Worm (Caenorhabditis elegans) whole organism, late embryonic: ENCODE data around the gene msra-1.

ENCODE experiments used
- F13H6.1 ChIP-seq: sonication (generic microtip); optimal IDR thresholded peaks from 2 replicates; lab custom pipeline; 2016; ENCODE audit warnings: missing genetic modification characterization, missing compliant biosample characterization
- gmeb-2 ChIP-seq: sonication (generic microtip); optimal IDR thresholded peaks from 2 replicates; lab custom pipeline; 2016; ENCODE audit warnings: missing genetic modification characterization, inconsistent platforms, missing compliant biosample characterization
- mec-3 ChIP-seq: sonication (generic microtip); optimal IDR thresholded peaks from 2 replicates; lab custom pipeline; 2016; ENCODE audit warnings: borderline replicate concordance, missing genetic modification characterization, missing compliant biosample characterization
- nhr-11 ChIP-seq: fragments of 150-350 bp; optimal IDR thresholded peaks from 2 replicates; lab custom pipeline; 2014; ENCODE audit warnings: missing biosample characterization, missing genetic modification characterization
- pat-9 ChIP-seq: fragments of 200-800 bp; sonication (Bioruptor generic); optimal IDR thresholded peaks from 2 replicates; lab custom pipeline; 2018; ENCODE audit warnings: mild to moderate bottlenecking, missing genetic modification characterization, moderate library complexity, missing compliant biosample characterization

DNA sequence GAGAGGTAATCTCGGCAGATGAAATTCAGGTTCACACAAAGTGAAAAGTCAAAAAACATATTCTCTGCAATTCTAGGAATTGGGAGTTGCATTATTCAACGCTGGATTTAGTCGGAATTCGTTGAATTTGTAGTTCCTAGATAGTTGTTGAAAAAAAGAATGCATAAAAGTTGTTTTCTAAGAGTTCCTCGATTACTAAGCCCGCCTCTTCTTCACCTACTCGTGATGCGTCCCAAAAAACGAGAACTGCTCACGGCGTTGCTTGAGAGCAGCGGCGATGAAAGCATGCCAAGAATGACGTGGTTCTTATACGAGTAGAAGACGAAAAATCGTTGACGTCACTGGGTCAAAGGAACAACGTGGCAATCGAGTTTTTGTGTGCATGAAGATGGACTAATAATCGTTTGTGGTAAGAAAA is 38.8 kb downstream of the msra-1 start:
- TF ChIP-seq nhr-11 (tag; lab: Kevin White, UChicago), result no peak
- no peak for TF ChIP-seq mec-3 (tag; lab: Kevin White, UChicago)
- TF ChIP-seq gmeb-2 (tag; lab: Kevin White, UChicago), result no peak
- TF ChIP-seq F13H6.1 (tag; lab: Kevin White, UChicago), result no peak
- no peak for TF ChIP-seq pat-9 (tag; lab: Kevin White, UChicago)
